Worm (Caenorhabditis elegans): Measurements from ENCODE around the gene arc-1.

Gene arc-1

DNA sequence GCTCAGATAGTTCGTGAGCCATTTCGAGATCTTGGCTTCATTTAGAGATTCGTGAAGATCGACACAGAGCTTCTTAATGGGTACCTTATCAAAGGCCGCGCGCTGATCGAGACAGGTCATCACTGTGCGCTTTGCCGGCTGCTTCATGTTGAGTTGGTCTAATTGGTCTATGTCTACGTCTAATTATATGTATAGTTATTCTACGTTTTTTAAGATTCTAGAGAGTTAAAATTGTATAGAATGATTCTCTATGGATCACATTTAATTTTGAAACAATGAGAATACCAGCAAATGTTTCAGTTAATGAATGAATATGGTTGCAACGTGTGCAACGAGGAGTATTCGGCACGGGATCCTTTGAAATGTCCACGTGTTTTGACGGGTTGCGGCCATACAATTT is at the start of gene arc-1:
Gene arc-1 (plus strand): TSS at position 301 of the 400 bp plus-strand sequence.
- no peak for TF ChIP-seq ttx-3 (tag; optimal IDR thresholded peaks at IDR 0.05)
- TF ChIP-seq tbx-2 (tag; optimal IDR thresholded peaks at IDR 0.05): no peak
- TF ChIP-seq gmeb-2 (tag; optimal IDR thresholded peaks at IDR 0.05): no peak
- no peak for TF ChIP-seq ref-2 (tag; optimal IDR thresholded peaks at IDR 0.05)
- no peak for TF ChIP-seq sdc-2 (tag; optimal IDR thresholded peaks at IDR 0.05)
- no peak for TF ChIP-seq npax-4 (tag; optimal IDR thresholded peaks at IDR 0.05)
- TF ChIP-seq ets-4 (tag; optimal IDR thresholded peaks at IDR 0.05): no peak

DNA sequence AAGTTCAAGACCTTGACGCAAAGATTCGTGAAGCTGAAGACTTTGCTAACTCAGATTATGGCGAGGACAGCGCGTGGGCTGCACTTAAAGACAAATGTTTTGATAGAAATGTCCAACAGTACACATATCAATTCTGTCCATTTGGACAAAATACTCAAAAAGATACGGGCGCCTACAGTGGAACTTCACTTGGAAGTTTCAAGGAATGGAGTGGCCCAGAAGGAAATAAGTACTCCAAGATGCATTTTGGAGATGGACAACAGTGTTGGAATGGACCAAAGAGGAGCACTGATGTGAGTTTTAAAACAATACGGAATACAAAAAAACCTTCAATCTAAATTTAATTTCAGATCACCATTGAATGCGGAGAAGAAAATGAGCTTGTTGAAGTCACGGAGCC is 48.8 kb upstream of the arc-1 start:
- TF ChIP-seq tbx-7 (tag; optimal IDR thresholded peaks at IDR 0.05) (no peak), fkh-10 (GFP tag; optimal IDR thresholded peaks at IDR 0.05) (no peak), nhr-11 (tag; optimal IDR thresholded peaks at IDR 0.05) (no peak), gmeb-2 (tag; optimal IDR thresholded peaks at IDR 0.05) (no peak), dmd-4 (tag; optimal IDR thresholded peaks at IDR 0.05; ENCODE audit: borderline replicate concordance) (no peak), eyg-1 (tag; optimal IDR thresholded peaks at IDR 0.05) (no peak), ceh-2 (tag; optimal IDR thresholded peaks at IDR 0.05) (no peak), ttx-3 (tag; optimal IDR thresholded peaks at IDR 0.05) (no peak)

DNA sequence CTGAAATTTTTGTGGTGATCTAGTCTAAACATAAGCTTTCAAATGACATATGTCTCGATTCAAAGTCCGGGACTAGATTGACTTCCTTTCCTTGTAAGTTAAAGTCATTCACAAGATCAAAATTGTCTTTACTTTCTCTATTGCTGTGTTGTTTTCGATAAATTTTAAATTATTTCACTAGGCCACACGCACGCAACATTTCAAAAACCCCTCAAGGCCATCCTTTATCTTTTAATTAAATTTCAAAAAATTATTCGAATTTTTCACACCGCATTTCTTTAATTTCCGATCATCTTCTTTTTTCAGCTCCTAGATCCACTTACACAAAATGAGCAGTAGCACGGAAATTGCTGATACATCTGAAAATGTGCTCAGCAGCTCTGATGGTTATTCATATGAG is 38.5 kb upstream of the arc-1 start, which contains the start of gene ZK1307.7:
Gene ZK1307.7 (plus strand): TSS at position 301 of the 400 bp plus-strand sequence.
- no peak for TF ChIP-seq ceh-34 (tag; optimal IDR thresholded peaks at IDR 0.05)
- no peak for TF ChIP-seq ceh-19 (GFP tag; optimal IDR thresholded peaks at IDR 0.05)
- no peak for TF ChIP-seq pros-1 (tag; optimal IDR thresholded peaks at IDR 0.05)
- no peak for TF ChIP-seq ref-2 (tag; optimal IDR thresholded peaks at IDR 0.05)
- TF ChIP-seq ceh-9 (tag; optimal IDR thresholded peaks at IDR 0.05): no peak

DNA sequence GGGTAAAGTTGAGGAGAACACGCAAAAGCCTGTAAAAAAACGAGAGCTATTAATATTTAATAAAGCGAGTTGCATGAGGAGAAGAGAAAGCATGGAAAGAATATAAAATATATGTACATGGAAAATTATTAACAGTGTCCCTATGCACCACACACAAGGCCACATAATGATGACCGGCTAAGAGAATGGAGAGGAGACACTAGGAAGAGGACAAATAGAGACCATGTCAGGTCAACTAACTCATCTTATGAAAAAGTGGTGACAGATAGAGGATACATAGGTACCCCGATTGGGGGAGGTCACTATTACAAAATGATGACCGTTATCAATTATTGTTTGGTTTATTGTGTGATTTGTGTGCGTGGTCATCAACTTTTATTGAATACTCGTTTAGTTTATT is 30.3 kb upstream of the arc-1 start, which contains the start of gene fzr-1:
Gene fzr-1 (minus strand): TSS at position 29 of the 400 bp plus-strand sequence.
- TF ChIP-seq elt-2 (tag; optimal IDR thresholded peaks at IDR 0.05): peak; percentile 16
- TF ChIP-seq npax-4 (tag; optimal IDR thresholded peaks at IDR 0.05): no peak

DNA sequence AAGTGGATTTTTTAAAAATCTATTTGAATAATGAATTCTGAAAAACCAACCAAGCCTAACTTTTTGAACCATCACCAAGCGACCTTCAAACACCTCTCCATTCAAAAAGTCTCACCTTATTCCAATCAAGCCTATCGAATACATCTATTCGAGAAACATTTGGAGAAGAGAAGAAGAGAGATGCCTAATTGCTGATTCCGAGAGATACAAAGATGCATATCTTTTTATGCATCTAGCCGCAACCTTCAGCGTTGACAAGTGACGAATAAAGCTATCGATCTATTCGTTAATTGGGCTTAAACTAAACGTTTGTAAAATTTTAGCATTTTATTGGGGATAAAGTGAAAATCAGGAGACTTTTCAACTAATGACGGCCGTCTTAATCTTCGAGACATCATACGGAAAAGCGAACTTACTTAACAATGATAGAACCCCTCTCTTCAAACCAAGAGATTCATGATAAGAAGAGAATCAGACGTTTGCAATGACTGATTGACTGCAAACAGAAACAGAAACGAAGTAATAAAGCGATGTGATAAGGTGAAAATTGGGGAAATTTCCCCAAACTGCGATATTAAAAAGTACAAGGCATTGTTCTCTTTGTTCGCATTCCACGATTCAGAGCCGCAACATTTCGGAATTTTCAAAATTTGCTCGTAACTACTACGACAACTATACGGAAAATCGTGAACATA is 29.7 kb upstream of the arc-1 start:
- TF ChIP-seq pat-9 (tag; optimal IDR thresholded peaks at IDR 0.05) (no peak), T23F11.4 (GFP tag; optimal IDR thresholded peaks at IDR 0.05) (no peak), pag-3 (tag; optimal IDR thresholded peaks at IDR 0.05; ENCODE audit: borderline replicate concordance) (no peak), K02D7.2 (tag; optimal IDR thresholded peaks at IDR 0.05) (no peak), ceh-45 (GFP tag; IDR thresholded peaks at IDR 0.05) (no peak), rnt-1 (tag; optimal IDR thresholded peaks at IDR 0.05) (peak; percentile 77), unc-55 (GFP tag; optimal IDR thresholded peaks at IDR 0.05) (peak; percentile 39), elt-2 (tag; optimal IDR thresholded peaks at IDR 0.05) (peak; percentile 46), unc-86 (tag; optimal IDR thresholded peaks at IDR 0.05) (no peak), ceh-19 (GFP tag; optimal IDR thresholded peaks at IDR 0.05) (no peak)

DNA sequence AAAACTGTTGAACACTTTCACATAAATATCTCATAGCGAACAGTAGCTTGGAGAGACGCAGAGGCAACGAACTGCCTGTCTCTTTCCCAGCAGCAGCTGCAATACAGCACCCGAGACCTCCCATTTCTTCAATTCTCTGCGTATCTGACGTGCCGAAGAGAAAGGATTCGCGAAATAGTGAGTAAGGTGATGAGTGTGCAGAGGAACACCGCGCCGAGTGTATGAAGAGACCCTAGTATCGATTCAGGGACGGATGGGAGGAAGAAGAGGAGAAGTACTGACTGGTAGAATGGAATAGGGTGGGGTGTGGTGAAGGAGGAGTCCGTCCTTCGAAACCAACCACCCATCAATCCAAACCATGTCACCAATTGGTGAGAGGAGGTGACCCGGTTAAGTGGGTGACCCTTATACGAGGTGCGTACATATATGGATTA is 28.6 kb upstream of the arc-1 start:
- TF ChIP-seq ztf-16 (tag; optimal IDR thresholded peaks at IDR 0.05) (no peak), C08G9.2 (tag; optimal IDR thresholded peaks at IDR 0.05) (peak; percentile 47), odd-2 (tag; optimal IDR thresholded peaks at IDR 0.05) (no peak), sdc-2 (tag; optimal IDR thresholded peaks at IDR 0.05) (peak; percentile 13), K09A11.1 (tag; optimal IDR thresholded peaks at IDR 0.05; ENCODE audit: insufficient read depth) (peak; percentile 31), gmeb-2 (tag; optimal IDR thresholded peaks at IDR 0.05) (no peak), dmd-4 (tag; optimal IDR thresholded peaks at IDR 0.05; ENCODE audit: borderline replicate concordance) (peak; percentile 58), unc-86 (tag; optimal IDR thresholded peaks at IDR 0.05) (no peak), lim-6 (tag; optimal IDR thresholded peaks at IDR 0.05) (no peak), unc-42 (tag; optimal IDR thresholded peaks at IDR 0.05) (peak; percentile 19), pros-1 (tag; optimal IDR thresholded peaks at IDR 0.05) (peak; percentile 78), ceh-18 (tag; optimal IDR thresholded peaks at IDR 0.05) (peak; percentile 56), T23F11.4 (GFP tag; optimal IDR thresholded peaks at IDR 0.05) (no peak), ceh-6 (GFP tag; optimal IDR thresholded peaks at IDR 0.05) (peak; percentile 37), madf-2 (tag; optimal IDR thresholded peaks at IDR 0.05) (no peak), tbx-2 (tag; optimal IDR thresholded peaks at IDR 0.05) (peak; percentile 66), Y22D7AL.16 (tag; optimal IDR thresholded peaks at IDR 0.05) (no peak), ceh-30 (tag; optimal IDR thresholded peaks at IDR 0.05) (peak; percentile 58), hlh-6 (tag; optimal IDR thresholded peaks at IDR 0.05) (peak; percentile 40), ceh-2 (tag; optimal IDR thresholded peaks at IDR 0.05) (peak; percentile 45), fax-1 (tag; optimal IDR thresholded peaks at IDR 0.05) (no peak), ahr-1 (tag; optimal IDR thresholded peaks at IDR 0.05) (no peak), ceh-45 (GFP tag; IDR thresholded peaks at IDR 0.05) (no peak), ref-2 (tag; optimal IDR thresholded peaks at IDR 0.05) (peak; percentile 72)
